Worm (Caenorhabditis elegans) whole organism, L3 larva: ENCODE measurements around the gene nhr-30.

ENCODE experiments used
- ZK546.5 ChIP-seq: sonication (generic microtip); optimal IDR thresholded peaks from 2 replicates; lab custom pipeline; 2017; ENCODE audit warnings: missing biosample characterization, missing genetic modification characterization
- aly-2 ChIP-seq: fragments of 150-350 bp; optimal IDR thresholded peaks from 2 replicates; lab custom pipeline; 2014; ENCODE audit warnings: missing biosample characterization, missing genetic modification characterization
- ama-1 ChIP-seq: fragments of 150-350 bp; optimal IDR thresholded peaks from 2 replicates; lab custom pipeline; 2018
- ceh-82 ChIP-seq: fragments of 150-350 bp; optimal IDR thresholded peaks from 2 replicates; lab custom pipeline; 2014; ENCODE audit warnings: missing biosample characterization, missing genetic modification characterization
- elt-1 ChIP-seq: fragments of 150-350 bp; optimal IDR thresholded peaks from 2 replicates; lab custom pipeline; 2014; ENCODE audit warnings: missing biosample characterization, missing genetic modification characterization
- fkh-10 ChIP-seq: sonication (generic microtip); optimal IDR thresholded peaks from 2 replicates; lab custom pipeline; 2017; ENCODE audit warnings: missing biosample characterization, missing genetic modification reagents, missing genetic modification characterization
- jun-1 ChIP-seq: fragments of 150-350 bp; optimal IDR thresholded peaks from 2 replicates; lab custom pipeline; 2014; ENCODE audit warnings: missing biosample characterization, missing genetic modification reagents, missing genetic modification characterization
- mdl-1 ChIP-seq: fragments of 150-350 bp; optimal IDR thresholded peaks from 2 replicates; lab custom pipeline; 2014; ENCODE audit warnings: missing biosample characterization, missing genetic modification characterization
- nhr-76 ChIP-seq: fragments of 150-350 bp; sonication (generic microtip); optimal IDR thresholded peaks from 5 replicates; lab custom pipeline; 2014; ENCODE audit warnings: missing biosample characterization, missing genetic modification characterization
- nhr-77 ChIP-seq: fragments of 150-350 bp; optimal IDR thresholded peaks from 2 replicates; lab custom pipeline; 2014; ENCODE audit warnings: missing biosample characterization, missing genetic modification characterization
- pha-4 ChIP-seq: fragments of 150-350 bp; optimal IDR thresholded peaks from 2 replicates; lab custom pipeline; 2014; ENCODE audit warnings: missing biosample characterization, missing genetic modification reagents, missing genetic modification characterization
- pqm-1 ChIP-seq: fragments of 150-350 bp; optimal IDR thresholded peaks from 2 replicates; lab custom pipeline; 2017; ENCODE audit warnings: missing biosample characterization, missing genetic modification characterization, inconsistent platforms
- unc-39 ChIP-seq: sonication (generic microtip); optimal IDR thresholded peaks from 4 replicates; lab custom pipeline; 2017; ENCODE audit warnings: missing biosample characterization, missing genetic modification characterization
- zag-1 ChIP-seq: fragments of 150-350 bp; optimal IDR thresholded peaks from 2 replicates; lab custom pipeline; 2014; ENCODE audit warnings: missing biosample characterization, missing genetic modification characterization

DNA sequence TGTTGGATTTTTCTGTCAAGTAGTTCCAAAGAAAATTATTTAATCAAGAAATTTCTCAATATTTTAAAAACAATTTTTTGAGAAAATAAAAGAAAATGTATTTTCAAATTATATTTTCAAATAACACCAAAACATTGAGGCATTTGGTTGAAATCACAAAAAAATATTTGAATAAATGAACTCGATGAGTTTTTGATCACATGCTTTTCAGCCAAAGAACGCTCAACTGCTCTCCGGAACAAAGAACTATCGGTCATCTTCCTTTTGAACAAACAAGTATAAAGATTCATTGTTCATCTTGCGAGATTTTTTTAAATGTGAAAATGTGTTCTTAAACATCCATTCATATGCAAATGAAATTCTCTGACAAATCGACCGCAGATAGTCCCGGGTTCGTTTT is 50.0 kb downstream of the nhr-30 start:
- TF ChIP-seq jun-1 (tag; lab: Kevin White, UChicago), result no peak
- TF ChIP-seq mdl-1 (tag; lab: Kevin White, UChicago), result no peak
- no peak for TF ChIP-seq unc-39 (tag; lab: Kevin White, UChicago)
- peak; percentile 50 for TF ChIP-seq pha-4 (tag; lab: Kevin White, UChicago)
- no peak for TF ChIP-seq nhr-76
- no peak for TF ChIP-seq ama-1 (lab: Kevin White, UChicago)
- TF ChIP-seq nhr-77, result no peak
- no peak for TF ChIP-seq ZK546.5 (tag; lab: Kevin White, UChicago)
- TF ChIP-seq zag-1 (tag; lab: Kevin White, UChicago), result no peak
- no peak for TF ChIP-seq elt-1 (tag; lab: Kevin White, UChicago)
- peak; percentile 41 for TF ChIP-seq fkh-10 (GFP tag; lab: Kevin White, UChicago)
- no peak for TF ChIP-seq aly-2 (tag; lab: Kevin White, UChicago)
- no peak for TF ChIP-seq ceh-82 (tag; lab: Kevin White, UChicago)
- TF ChIP-seq pqm-1 (tag; lab: Kevin White, UChicago), result peak; percentile 61
